Worm (Caenorhabditis elegans): ENCODE data around the gene M03A1.3.

Gene M03A1.3

ce11 chrII:4548408-4548807, 9.2 kb upstream of the M03A1.3 start:
- TF ChIP-seq him-1 (tag; optimal IDR thresholded peaks at IDR 0.05) (no peak), W03F9.2 (tag; optimal IDR thresholded peaks at IDR 0.05) (no peak), dao-5 (tag; optimal IDR thresholded peaks at IDR 0.05) (no peak)

ce11 chrII:4549983-4550572, 7.5 kb upstream of the M03A1.3 start:
- no peak for TF ChIP-seq W03F9.2 (tag; optimal IDR thresholded peaks at IDR 0.05)

DNA sequence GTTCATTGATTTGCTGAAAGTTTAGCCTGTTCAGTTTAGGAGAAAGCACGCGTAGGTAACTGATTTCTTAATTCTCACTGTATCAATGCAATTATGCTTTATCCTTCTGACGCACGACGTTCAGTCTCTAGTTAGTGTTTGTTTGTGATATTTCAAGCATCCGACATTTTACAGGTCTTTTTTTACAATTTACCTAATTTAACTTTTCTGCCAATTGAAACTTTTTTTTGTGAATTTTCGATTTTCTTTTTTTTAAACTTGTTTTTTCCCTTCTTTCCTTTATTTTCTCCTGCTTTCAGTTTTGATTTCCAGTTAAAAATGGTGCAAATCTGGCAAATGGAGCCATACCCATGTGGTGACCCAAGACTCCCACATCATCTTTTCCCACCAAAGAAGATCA, 6.8 kb upstream of the M03A1.3 start, which contains the start of gene K07E1.1:
K07E1.1 (plus strand) TSS at position 301 of the 400 bp plus-strand sequence.
- no peak for TF ChIP-seq W03F9.2 (tag; optimal IDR thresholded peaks at IDR 0.05)

DNA sequence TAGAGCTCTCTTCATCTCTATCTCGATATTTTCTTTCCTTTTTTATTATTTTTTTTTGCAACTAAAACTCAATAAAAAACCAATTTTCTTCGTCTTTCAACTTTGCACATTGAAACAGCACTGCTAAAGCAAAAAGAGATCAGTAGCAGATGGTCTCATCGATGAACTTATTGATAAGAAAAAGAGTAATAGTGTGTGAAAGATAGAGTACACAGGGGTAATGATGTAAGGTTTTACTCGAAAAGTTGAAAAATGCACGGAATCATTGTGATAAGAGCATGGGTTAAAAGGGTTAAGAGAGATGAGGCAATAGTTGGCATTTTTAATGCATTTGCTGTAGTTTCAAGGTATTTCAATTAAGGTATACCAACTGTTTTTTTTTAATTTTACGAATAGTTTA, 5.5 kb upstream of the M03A1.3 start:
- no peak for TF ChIP-seq him-1 (tag; optimal IDR thresholded peaks at IDR 0.05)
- TF ChIP-seq dao-5 (tag; optimal IDR thresholded peaks at IDR 0.05), result no peak
- TF ChIP-seq W03F9.2 (tag; optimal IDR thresholded peaks at IDR 0.05), result no peak

DNA sequence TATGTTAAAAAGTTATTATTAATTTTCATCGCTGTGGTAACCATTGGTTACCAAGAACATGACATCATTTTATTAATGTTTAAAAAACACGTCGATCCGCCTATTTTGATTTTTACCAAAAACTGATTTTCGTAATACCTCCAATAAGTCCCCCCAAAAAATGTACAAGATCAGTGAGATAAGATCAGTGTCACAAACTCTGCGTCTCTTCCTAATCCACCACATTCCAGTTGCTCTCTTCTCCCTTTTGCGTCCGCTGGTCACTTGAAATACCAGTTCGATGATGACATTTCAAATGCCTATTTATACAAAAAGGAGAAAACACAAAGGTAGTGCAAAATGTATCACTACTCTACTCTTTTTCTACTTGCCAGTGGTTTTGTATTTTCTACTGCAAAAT, 2.5 kb downstream of the M03A1.3 start, which contains the start of gene M03A1.8:
M03A1.8 (plus strand) TSS at position 269 of the 400 bp plus-strand sequence.
- no peak for TF ChIP-seq W03F9.2 (tag; optimal IDR thresholded peaks at IDR 0.05)
- TF ChIP-seq dao-5 (tag; optimal IDR thresholded peaks at IDR 0.05), result no peak
- no peak for TF ChIP-seq him-1 (tag; optimal IDR thresholded peaks at IDR 0.05)

- TF ChIP-seq W03F9.2 (tag; optimal IDR thresholded peaks at IDR 0.05), result no peak
- no peak for TF ChIP-seq dao-5 (tag; optimal IDR thresholded peaks at IDR 0.05)
- no peak for TF ChIP-seq him-1 (tag; optimal IDR thresholded peaks at IDR 0.05)
These were observed 5.0 kb downstream of the M03A1.3 start, which contains the start of gene dao-2 for ce11 chrII:4562503-4563000. dao-2 (plus strand) TSS chrII:4562950.

DNA sequence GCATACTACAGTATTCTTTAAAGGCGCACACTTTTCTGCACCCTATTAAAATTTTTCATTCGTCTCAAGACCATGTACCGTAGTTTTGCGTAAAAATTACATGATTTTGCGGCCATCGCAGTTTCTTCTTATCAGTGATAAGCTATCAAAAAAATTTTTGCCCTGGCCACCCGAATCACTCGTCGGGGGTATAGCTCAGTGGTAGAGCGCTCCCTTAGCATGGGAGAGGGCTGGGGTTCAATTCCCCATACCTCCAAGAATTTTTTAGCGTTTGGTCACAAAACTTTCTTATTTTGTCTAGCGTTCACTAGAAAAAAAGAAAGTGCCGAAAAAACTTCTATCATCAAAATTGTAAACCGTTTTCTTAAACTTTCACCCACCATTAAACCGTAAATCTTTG, 7.6 kb downstream of the M03A1.3 start:
- TF ChIP-seq W03F9.2 (tag; optimal IDR thresholded peaks at IDR 0.05) (no peak), him-1 (tag; optimal IDR thresholded peaks at IDR 0.05) (no peak), dao-5 (tag; optimal IDR thresholded peaks at IDR 0.05) (no peak)

DNA sequence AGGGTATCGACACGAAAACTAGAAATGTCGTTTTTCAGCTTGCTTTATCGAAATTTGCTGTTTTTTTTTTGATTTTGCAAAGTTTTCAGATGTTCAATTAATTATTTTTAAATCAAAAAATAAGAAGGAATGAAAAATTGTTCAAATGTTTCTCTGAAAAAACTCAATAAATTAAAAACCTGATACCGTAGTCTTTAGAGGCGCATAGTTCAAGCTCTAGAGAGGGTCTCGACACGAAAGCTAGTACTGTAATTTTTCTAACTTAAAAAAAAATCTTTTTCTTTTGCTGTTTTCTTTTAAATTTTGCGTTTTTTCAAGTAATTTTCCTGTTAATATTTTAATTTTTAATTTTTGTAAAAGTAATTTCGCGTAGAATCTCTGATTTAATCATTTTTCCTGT, 8.7 kb downstream of the M03A1.3 start:
- TF ChIP-seq dao-5 (tag; optimal IDR thresholded peaks at IDR 0.05) (no peak), him-1 (tag; optimal IDR thresholded peaks at IDR 0.05) (no peak), W03F9.2 (tag; optimal IDR thresholded peaks at IDR 0.05) (no peak)

DNA sequence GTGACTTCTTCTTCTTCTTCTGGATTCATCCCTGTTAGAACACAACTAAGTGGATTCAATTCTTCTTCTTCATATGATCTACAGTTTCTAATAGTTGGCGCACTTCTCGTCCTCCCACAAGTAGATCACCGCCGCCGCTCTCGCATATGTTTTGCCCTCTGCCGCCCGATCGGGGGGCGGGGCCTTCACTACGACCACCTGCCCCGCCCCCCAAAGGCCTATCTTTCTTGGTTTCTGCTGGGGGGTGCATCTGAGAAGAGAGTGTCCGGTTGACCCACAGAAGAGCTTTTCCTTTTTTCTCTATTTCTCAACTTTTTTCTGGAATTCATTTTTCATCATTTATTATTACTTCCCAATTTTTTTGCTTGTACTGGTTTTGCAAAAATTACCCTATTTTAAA, 13.5 kb downstream of the M03A1.3 start:
- peak; percentile 16 for TF ChIP-seq him-1 (tag; optimal IDR thresholded peaks at IDR 0.05)
- TF ChIP-seq W03F9.2 (tag; optimal IDR thresholded peaks at IDR 0.05), result no peak
- TF ChIP-seq dao-5 (tag; optimal IDR thresholded peaks at IDR 0.05), result no peak

DNA sequence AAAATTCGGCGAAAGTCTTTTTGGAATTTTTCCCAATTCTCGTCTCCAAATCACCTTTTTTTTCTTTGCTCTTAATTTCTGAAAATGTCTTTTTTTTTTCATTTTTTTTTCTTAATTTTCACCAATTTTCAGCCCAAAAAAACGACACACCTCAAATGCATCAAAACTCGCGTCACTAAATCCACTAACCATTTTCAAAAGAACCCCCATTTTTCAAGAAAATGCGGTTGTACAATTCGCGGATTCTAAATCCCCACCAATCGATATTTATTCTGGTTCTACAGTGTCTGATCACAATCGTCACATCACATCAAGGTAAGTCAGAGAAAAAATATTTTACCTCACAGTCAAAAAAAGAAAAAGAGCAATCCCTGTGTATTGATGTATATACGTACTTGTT, 14.3 kb downstream of the M03A1.3 start, which contains the start of gene vab-1:
vab-1 (plus strand) TSS at position 133 of the 400 bp plus-strand sequence.
- TF ChIP-seq dao-5 (tag; optimal IDR thresholded peaks at IDR 0.05) (no peak), W03F9.2 (tag; optimal IDR thresholded peaks at IDR 0.05) (no peak), him-1 (tag; optimal IDR thresholded peaks at IDR 0.05) (no peak)

ce11 chrII:4572579-4572978, 15.0 kb downstream of the M03A1.3 start:
- no peak for TF ChIP-seq him-1 (tag; optimal IDR thresholded peaks at IDR 0.05)
- no peak for TF ChIP-seq W03F9.2 (tag; optimal IDR thresholded peaks at IDR 0.05)
- TF ChIP-seq dao-5 (tag; optimal IDR thresholded peaks at IDR 0.05), result no peak

- no peak for TF ChIP-seq dao-5 (tag; optimal IDR thresholded peaks at IDR 0.05)
- TF ChIP-seq W03F9.2 (tag; optimal IDR thresholded peaks at IDR 0.05), result no peak
- TF ChIP-seq him-1 (tag; optimal IDR thresholded peaks at IDR 0.05), result no peak
These were observed 15.5 kb downstream of the M03A1.3 start for ce11 chrII:4573084-4573483.

ce11 chrII:4574658-4575057, 17.1 kb downstream of the M03A1.3 start:
- TF ChIP-seq him-1 (tag; optimal IDR thresholded peaks at IDR 0.05) (no peak), dao-5 (tag; optimal IDR thresholded peaks at IDR 0.05) (no peak), W03F9.2 (tag; optimal IDR thresholded peaks at IDR 0.05) (no peak)

ce11 chrII:4575579-4575978, 18.0 kb downstream of the M03A1.3 start:
- TF ChIP-seq W03F9.2 (tag; optimal IDR thresholded peaks at IDR 0.05), result no peak
- TF ChIP-seq dao-5 (tag; optimal IDR thresholded peaks at IDR 0.05), result no peak
- TF ChIP-seq him-1 (tag; optimal IDR thresholded peaks at IDR 0.05), result no peak

DNA sequence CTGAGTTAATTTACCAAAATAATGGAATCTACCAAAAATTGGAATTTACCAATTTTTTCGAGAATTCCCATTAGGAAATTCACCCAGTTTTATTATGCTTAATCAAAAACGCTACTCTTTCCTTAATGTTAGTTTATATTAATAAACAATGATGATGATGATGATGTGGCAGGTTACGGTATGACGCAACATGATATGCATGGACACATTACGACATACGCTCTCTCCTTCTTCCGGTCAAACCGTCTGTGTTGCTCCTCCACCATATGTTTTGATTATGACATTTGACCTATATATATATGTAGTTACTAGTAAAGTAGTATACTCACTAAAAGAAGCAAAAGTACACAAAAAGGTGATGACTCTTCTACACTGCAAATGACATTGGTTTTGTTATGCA, 19.8 kb downstream of the M03A1.3 start:
- TF ChIP-seq W03F9.2 (tag; optimal IDR thresholded peaks at IDR 0.05) (no peak), him-1 (tag; optimal IDR thresholded peaks at IDR 0.05) (no peak), dao-5 (tag; optimal IDR thresholded peaks at IDR 0.05) (no peak)
